Fruit fly (Drosophila melanogaster): ENCODE data around the gene CG1368.

The CG1368 gene

dm6 chrX:14214505-14215449, 40.2 kb downstream of the CG1368 start (continued):
- TF ChIP-seq CkIIα-i1 (GFP tag; IDR thresholded peaks at IDR 0.05) (no peak), bbx (GFP tag; IDR thresholded peaks at IDR 0.05; ENCODE audit: partially characterized antibody) (no peak), oc (tag; optimal IDR thresholded peaks at IDR 0.05) (no peak), NC2β (GFP tag; optimal IDR thresholded peaks at IDR 0.05) (no peak), CG10321 (GFP tag; IDR thresholded peaks at IDR 0.05) (no peak), ash1 (GFP tag; optimal IDR thresholded peaks at IDR 0.05) (no peak), CG33557 (GFP tag; optimal IDR thresholded peaks at IDR 0.05) (no peak), CG3163 (GFP tag; optimal IDR thresholded peaks at IDR 0.05) (no peak), dmrt11E (tag; optimal IDR thresholded peaks at IDR 0.05) (no peak), chn (GFP tag; optimal IDR thresholded peaks at IDR 0.05) (no peak), klu (GFP tag; IDR thresholded peaks at IDR 0.05) (no peak), row (GFP tag; IDR thresholded peaks at IDR 0.05) (peak; percentile 53), wdn (GFP tag; IDR thresholded peaks at IDR 0.05) (peak; percentile 44; the same call in 1 of the 2 replicates), CG10959 (GFP tag; IDR thresholded peaks at IDR 0.05) (no peak), zen (tag; optimal IDR thresholded peaks at IDR 0.05) (peak; percentile 5), CG17802 (tag; optimal IDR thresholded peaks at IDR 0.05) (no peak), vfl (GFP tag; optimal IDR thresholded peaks at IDR 0.05) (no peak), CG4820 (GFP tag; optimal IDR thresholded peaks at IDR 0.05) (no peak), MTF-1 (GFP tag; optimal IDR thresholded peaks at IDR 0.05; ENCODE audit: borderline replicate concordance) (no peak), CG2199 (GFP tag; IDR thresholded peaks at IDR 0.05) (no peak), Hmr (GFP tag; optimal IDR thresholded peaks at IDR 0.05) (peak; percentile 70), Atf3 (GFP tag; optimal IDR thresholded peaks at IDR 0.05) (no peak), corto (GFP tag; optimal IDR thresholded peaks at IDR 0.05) (no peak), zf30C (GFP tag; optimal IDR thresholded peaks at IDR 0.05) (no peak), Awh (GFP tag; IDR thresholded peaks at IDR 0.05) (no peak), lilli (GFP tag; optimal IDR thresholded peaks at IDR 0.05) (no peak), Aef1 (GFP tag; IDR thresholded peaks at IDR 0.05) (0 out of 3 replicates have a peak, but pooled peaks have one; percentile 41), CG9727 (GFP tag; optimal IDR thresholded peaks at IDR 0.05) (peak; percentile 54), CG12236 (GFP tag; optimal IDR thresholded peaks at IDR 0.05) (no peak), CG3838 (GFP tag; optimal IDR thresholded peaks at IDR 0.05) (no peak), kni (GFP tag; optimal IDR thresholded peaks at IDR 0.05) (no peak), CG16779 (GFP tag; IDR thresholded peaks at IDR 0.05) (no peak), hbn (GFP tag; IDR thresholded peaks at IDR 0.05; ENCODE audit: partially characterized antibody) (no peak), kah (GFP tag; optimal IDR thresholded peaks at IDR 0.05) (no peak), E2f1 (GFP tag; IDR thresholded peaks at IDR 0.05) (0 out of 2 replicates have a peak, but pooled peaks have one; percentile 23), Hr78 (GFP tag; optimal IDR thresholded peaks at IDR 0.05) (no peak), HLH54F (GFP tag; optimal IDR thresholded peaks at IDR 0.05) (no peak), CG2889 (GFP tag; IDR thresholded peaks at IDR 0.05) (no peak), so (GFP tag; IDR thresholded peaks at IDR 0.05) (no peak), CG14965 (GFP tag; optimal IDR thresholded peaks at IDR 0.05; ENCODE audit: borderline replicate concordance) (no peak), Ssrp (tag; optimal IDR thresholded peaks at IDR 0.05) (peak; percentile 28), CG11695 (GFP tag; IDR thresholded peaks at IDR 0.05) (peak; percentile 66; the same call in 2 of the 3 replicates), gfzf (GFP tag; optimal IDR thresholded peaks at IDR 0.05) (no peak), CG8290 (GFP tag; optimal IDR thresholded peaks at IDR 0.05) (no peak), CG8290 (tag; optimal IDR thresholded peaks at IDR 0.05) (no peak), ttk (GFP tag; IDR thresholded peaks at IDR 0.05) (no peak), ase (GFP tag; IDR thresholded peaks at IDR 0.05) (no peak), CG16813 (GFP tag; IDR thresholded peaks at IDR 0.05; ENCODE audit: partially characterized antibody) (no peak), CG6175 (GFP tag; IDR thresholded peaks at IDR 0.05) (no peak)

Data from whole organism, embryonic.